Worm (Caenorhabditis elegans) whole organism, L4 larva: ENCODE results near the gene ubh-3.

Experiments
- D1046.2 ChIP-seq: fragments of 200-800 bp; sonication (Bioruptor generic); IDR thresholded peaks from 2 replicates; pipeline ENCODE4 v1.3.6; 2022; ENCODE audit warnings: missing genetic modification characterization, missing compliant biosample characterization
- F26F4.8 ChIP-seq: fragments of 200-800 bp; sonication (Bioruptor generic); conservative IDR thresholded peaks from 2 replicates; pipeline ENCODE4 v1.3.6; 2022; ENCODE audit warnings: missing genetic modification characterization, missing compliant biosample characterization
- F44E2.7 ChIP-seq: fragments of 200-800 bp; sonication (Bioruptor generic); IDR thresholded peaks from 2 replicates; pipeline ENCODE4 v2.1.2; 2022; ENCODE audit warnings: missing genetic modification characterization, missing compliant biosample characterization
- T26A8.4 ChIP-seq: fragments of 200-800 bp; sonication (Bioruptor generic); IDR thresholded peaks from 2 replicates; pipeline ENCODE4 v1.3.6; 2022; ENCODE audit warnings: missing genetic modification characterization, missing compliant biosample characterization
- Y48G9A.11 ChIP-seq: fragments of 200-800 bp; sonication (Bioruptor generic); IDR thresholded peaks from 2 replicates; pipeline ENCODE4 v1.3.6; 2022; ENCODE audit warnings: missing genetic modification reagents, missing genetic modification characterization, missing compliant biosample characterization
- ZK337.2 ChIP-seq: fragments of 200-800 bp; sonication (Bioruptor generic); IDR thresholded peaks from 2 replicates; pipeline ENCODE4 v1.3.6; 2022; ENCODE audit warnings: missing genetic modification reagents, missing genetic modification characterization, missing compliant biosample characterization
- arid-1 ChIP-seq: fragments of 200-800 bp; sonication (Bioruptor generic); conservative IDR thresholded peaks from 2 replicates; pipeline ENCODE4 v1.3.6; 2022; ENCODE audit warnings: missing genetic modification reagents, missing genetic modification characterization, missing compliant biosample characterization
- attf-4 ChIP-seq: sonication (generic microtip); optimal IDR thresholded peaks from 3 replicates; lab custom pipeline; 2017; ENCODE audit warnings: missing biosample characterization, missing genetic modification characterization
- ceh-28 ChIP-seq: fragments of 150-350 bp; optimal IDR thresholded peaks from 2 replicates; lab custom pipeline; 2014; ENCODE audit warnings: missing biosample characterization, missing genetic modification reagents, missing genetic modification characterization
- ceh-32 ChIP-seq: sonication (generic microtip); optimal IDR thresholded peaks from 2 replicates; lab custom pipeline; 2016; ENCODE audit warnings: mild to moderate bottlenecking, missing genetic modification characterization, missing compliant biosample characterization; ENCODE audit not compliant: poor library complexity
- ceh-44 ChIP-seq: fragments of 200-800 bp; sonication (Bioruptor generic); IDR thresholded peaks from 2 replicates; pipeline ENCODE4 v1.3.6; 2022; ENCODE audit warnings: missing genetic modification reagents, missing genetic modification characterization, missing compliant biosample characterization
- ctbp-1 ChIP-seq: fragments of 200-800 bp; sonication (Bioruptor generic); IDR thresholded peaks from 2 replicates; pipeline ENCODE4 v1.3.6; 2022; ENCODE audit warnings: missing genetic modification reagents, missing genetic modification characterization, missing compliant biosample characterization
- daf-16 ChIP-seq, 3 experiments: sonication (generic microtip); optimal IDR thresholded peaks; 2 replicates each; lab custom pipeline; 2016 to 2017; ENCODE audit warnings: missing genetic modification characterization in 3 of 3, missing genetic modification reagents in 3 of 3, mild to moderate bottlenecking in 2 of 3, missing compliant biosample characterization in 2 of 3, missing biosample characterization in 1 of 3, moderate library complexity in 1 of 3
- daf-19 ChIP-seq: fragments of 200-800 bp; sonication (Bioruptor generic); conservative IDR thresholded peaks from 2 replicates; pipeline ENCODE4 v1.3.6; 2022; ENCODE audit warnings: missing genetic modification characterization, missing compliant biosample characterization
- dmd-6 ChIP-seq: fragments of 200-800 bp; sonication (Bioruptor generic); IDR thresholded peaks from 2 replicates; pipeline ENCODE4 v1.3.6; 2022; ENCODE audit warnings: missing genetic modification reagents, missing genetic modification characterization, missing compliant biosample characterization
- dmd-8 ChIP-seq: fragments of 200-800 bp; sonication (Bioruptor generic); IDR thresholded peaks from 2 replicates; pipeline ENCODE4 v1.3.6; 2022; ENCODE audit warnings: missing genetic modification characterization, missing compliant biosample characterization
- dmd-9 ChIP-seq: fragments of 200-800 bp; sonication (Bioruptor generic); IDR thresholded peaks from 2 replicates; pipeline ENCODE4 v1.3.6; 2022; ENCODE audit warnings: missing genetic modification reagents, missing genetic modification characterization, missing compliant biosample characterization
- duxl-1 ChIP-seq: sonication (generic microtip); optimal IDR thresholded peaks from 2 replicates; lab custom pipeline; 2016; ENCODE audit warnings: mild to moderate bottlenecking, missing genetic modification characterization, moderate library complexity, missing compliant biosample characterization; ENCODE audit not compliant: poor library complexity
- dve-1 ChIP-seq: sonication (generic microtip); optimal IDR thresholded peaks from 2 replicates; lab custom pipeline; 2017; ENCODE audit warnings: antibody characterized with exemption, mild to moderate bottlenecking, missing genetic modification characterization, missing compliant biosample characterization; ENCODE audit not compliant: insufficient read depth
- hlh-30 ChIP-seq: sonication (generic microtip); optimal IDR thresholded peaks from 2 replicates; lab custom pipeline; 2017; ENCODE audit warnings: antibody characterized with exemption, mild to moderate bottlenecking, missing genetic modification characterization, missing compliant biosample characterization; ENCODE audit not compliant: insufficient read depth
- hmg-1.1 ChIP-seq: fragments of 200-800 bp; sonication (Bioruptor generic); IDR thresholded peaks from 2 replicates; pipeline ENCODE4 v1.3.6; 2022; ENCODE audit warnings: missing genetic modification reagents, missing genetic modification characterization, missing compliant biosample characterization
- lim-7 ChIP-seq: fragments of 200-800 bp; sonication (Bioruptor generic); IDR thresholded peaks from 2 replicates; pipeline ENCODE4 v1.3.6; 2022; ENCODE audit warnings: missing genetic modification characterization, missing compliant biosample characterization
- lin-1 ChIP-seq: fragments of 200-800 bp; sonication (Bioruptor generic); IDR thresholded peaks from 2 replicates; pipeline ENCODE4 v1.3.6; 2022; ENCODE audit warnings: missing genetic modification reagents, missing genetic modification characterization, missing compliant biosample characterization
- lin-13 ChIP-seq: fragments of 150-350 bp; optimal IDR thresholded peaks from 2 replicates; lab custom pipeline; 2014; ENCODE audit warnings: missing biosample characterization, missing genetic modification reagents, missing genetic modification characterization
- lin-15B ChIP-seq: fragments of 150-350 bp; sonication (generic microtip); optimal IDR thresholded peaks from 3 replicates; lab custom pipeline; 2014; ENCODE audit warnings: missing biosample characterization, missing genetic modification characterization
- madf-5 ChIP-seq, 2 experiments: fragments of 200-800 bp; sonication (Bioruptor generic); IDR thresholded peaks; 2 replicates each; pipeline ENCODE4 v1.3.6; 2022; ENCODE audit warnings: missing compliant biosample characterization in 2 of 2, missing genetic modification characterization in 2 of 2
- madf-9 ChIP-seq: fragments of 200-800 bp; sonication (Bioruptor generic); conservative IDR thresholded peaks from 2 replicates; pipeline ENCODE4 v1.3.6; 2022; ENCODE audit warnings: missing genetic modification reagents, missing genetic modification characterization, missing compliant biosample characterization
- mdt-29 ChIP-seq: fragments of 200-800 bp; sonication (Bioruptor generic); IDR thresholded peaks from 2 replicates; pipeline ENCODE4 v1.3.6; 2022; ENCODE audit warnings: missing genetic modification reagents, missing genetic modification characterization, missing compliant biosample characterization
- nhr-111 ChIP-seq: fragments of 200-800 bp; sonication (Bioruptor generic); optimal IDR thresholded peaks from 2 replicates; lab custom pipeline; 2018; ENCODE audit warnings: mild to moderate bottlenecking, missing genetic modification characterization, missing compliant biosample characterization
- nhr-28 ChIP-seq: fragments of 150-350 bp; optimal IDR thresholded peaks from 2 replicates; lab custom pipeline; 2014; ENCODE audit warnings: missing biosample characterization, missing genetic modification characterization
- nhr-41 ChIP-seq: fragments of 200-800 bp; sonication (Bioruptor generic); IDR thresholded peaks from 2 replicates; pipeline ENCODE4 v1.3.6; 2022; ENCODE audit warnings: missing genetic modification reagents, missing genetic modification characterization, missing compliant biosample characterization
- nhr-77 ChIP-seq: fragments of 150-350 bp; optimal IDR thresholded peaks from 2 replicates; lab custom pipeline; 2014; ENCODE audit warnings: missing biosample characterization, missing genetic modification characterization
- pha-4 ChIP-seq, 2 experiments: fragments of 150-350 bp in 1 of 2; fragments of 200-800 bp in 1 of 2; sonication (Bioruptor generic) in 1 of 2; IDR thresholded peaks in 1 of 2; optimal IDR thresholded peaks in 1 of 2; 2 replicates each; pipeline versions ENCODE4 v1.3.6 to Lab custom; 2014 to 2022; ENCODE audit warnings: missing genetic modification characterization in 2 of 2, missing genetic modification reagents in 2 of 2, missing biosample characterization in 1 of 2, missing compliant biosample characterization in 1 of 2
- rbr-2 ChIP-seq: sonication (generic microtip); optimal IDR thresholded peaks from 2 replicates; lab custom pipeline; 2016; ENCODE audit warnings: missing genotype, missing genetic modification characterization, missing compliant biosample characterization
- saeg-2 ChIP-seq: fragments of 200-800 bp; sonication (Bioruptor generic); IDR thresholded peaks from 2 replicates; pipeline ENCODE4 v1.3.6; 2022; ENCODE audit warnings: missing genetic modification reagents, missing genetic modification characterization, missing compliant biosample characterization
- sdz-12 ChIP-seq: fragments of 200-800 bp; sonication (Bioruptor generic); optimal IDR thresholded peaks from 2 replicates; lab custom pipeline; 2018; ENCODE audit warnings: mild to moderate bottlenecking, missing genetic modification characterization, missing compliant biosample characterization
- skn-1 ChIP-seq: fragments of 150-350 bp; optimal IDR thresholded peaks from 2 replicates; lab custom pipeline; 2014; ENCODE audit warnings: missing biosample characterization, missing genetic modification characterization
- tra-1 ChIP-seq: fragments of 200-800 bp; sonication (Bioruptor generic); IDR thresholded peaks from 2 replicates; pipeline ENCODE4 v1.3.6; 2022; ENCODE audit warnings: missing genetic modification reagents, missing genetic modification characterization, missing compliant biosample characterization
- unc-130 ChIP-seq: sonication (generic microtip); optimal IDR thresholded peaks from 2 replicates; lab custom pipeline; 2016; ENCODE audit warnings: missing genetic modification reagents, missing genetic modification characterization, missing compliant biosample characterization
- vab-7 ChIP-seq: fragments of 200-800 bp; sonication (Bioruptor generic); IDR thresholded peaks from 2 replicates; pipeline ENCODE4 v1.3.6; 2022; ENCODE audit warnings: missing genetic modification reagents, missing genetic modification characterization, missing compliant biosample characterization
- zfp-3 ChIP-seq: fragments of 200-800 bp; sonication (Bioruptor generic); conservative IDR thresholded peaks from 2 replicates; pipeline ENCODE4 v1.3.6; 2022; ENCODE audit warnings: missing genetic modification reagents, missing genetic modification characterization, missing compliant biosample characterization

The ubh-3 gene

ce11 chrV:6551707-6552390 is 43.2 kb upstream of the ubh-3 start, which contains the start of gene twk-10:
TSS of gene twk-10 (plus strand) at chrV:6552340.
- 0 out of 4 replicates have a peak, but pooled peaks of 1 of the 2 experiments have one; percentile 59 for TF ChIP-seq madf-5 (GFP tag; IDR thresholded peaks at IDR 0.05; lab: Robert Waterston, UW)
- peak; percentile 78 for TF ChIP-seq vab-7 (GFP tag; lab: Robert Waterston, UW)
- no peak for TF ChIP-seq attf-4
- no peak for TF ChIP-seq ceh-32
- peak; percentile 70; the same call in 1 of the 2 replicates for TF ChIP-seq ZK337.2 (GFP tag; lab: Robert Waterston, UW)
- TF ChIP-seq ceh-44 (GFP tag; lab: Robert Waterston, UW) = peak; percentile 70; the same call in 1 of the 2 replicates
- peak; percentile 64; the same call in 1 of the 2 replicates for TF ChIP-seq arid-1 (GFP tag; lab: Robert Waterston, UW)
- TF ChIP-seq unc-130 (GFP tag; lab: Kevin White, UChicago) = peak; percentile 21
- peak; percentile 83 for TF ChIP-seq tra-1 (GFP tag; lab: Robert Waterston, UW)
- TF ChIP-seq madf-9 (GFP tag; lab: Robert Waterston, UW) = peak; percentile 75; the same call in 1 of the 2 replicates
- TF ChIP-seq mdt-29 (GFP tag; lab: Robert Waterston, UW) = peak; percentile 64; the same call in 1 of the 2 replicates
- TF ChIP-seq daf-19 = 0 out of 2 replicates have a peak, but pooled peaks have one; percentile 63
- TF ChIP-seq F44E2.7 (GFP tag; lab: Robert Waterston, UW) = 0 out of 2 replicates have a peak, but pooled peaks have one; percentile 62
- TF ChIP-seq duxl-1 (tag; lab: Kevin White, UChicago) = peak; percentile 21
- peak; percentile 9 for TF ChIP-seq rbr-2 (tag; lab: Kevin White, UChicago)
- peak; percentile 26 for TF ChIP-seq nhr-28
- TF ChIP-seq dmd-6 = peak; percentile 60
- no peak for TF ChIP-seq zfp-3
- TF ChIP-seq sdz-12 (GFP tag; lab: Kevin White, UChicago) = no peak
- TF ChIP-seq lin-1 (GFP tag; lab: Robert Waterston, UW) = 0 out of 2 replicates have a peak, but pooled peaks have one; percentile 42
- TF ChIP-seq daf-16 (GFP tag; optimal IDR thresholded peaks at IDR 0.05; lab: Kevin White, UChicago) = peak in 1 of 2 experiments; percentile 62
- TF ChIP-seq daf-16 (tag; optimal IDR thresholded peaks at IDR 0.05; lab: Kevin White, UChicago) = peak; percentile 46
- peak; percentile 41; the same call in 1 of the 2 replicates for TF ChIP-seq hmg-1.1 (GFP tag; lab: Robert Waterston, UW)
- TF ChIP-seq lin-15B (tag; lab: Kevin White, UChicago) = no peak
- TF ChIP-seq lim-7 (GFP tag; lab: Robert Waterston, UW) = peak; percentile 86
- TF ChIP-seq dve-1 = peak; percentile 63
- TF ChIP-seq F26F4.8 (GFP tag; lab: Robert Waterston, UW) = peak; percentile 73; the same call in 1 of the 2 replicates
- TF ChIP-seq hlh-30 = peak; percentile 15
- no peak for TF ChIP-seq ceh-28 (tag; lab: Kevin White, UChicago)
- 0 out of 2 replicates have a peak, but pooled peaks have one; percentile 27 for TF ChIP-seq ctbp-1
- TF ChIP-seq Y48G9A.11 (GFP tag; lab: Robert Waterston, UW) = peak; percentile 69; the same call in 1 of the 2 replicates
- TF ChIP-seq dmd-9 = 0 out of 2 replicates have a peak, but pooled peaks have one; percentile 70
- TF ChIP-seq lin-13 (GFP tag; lab: Kevin White, UChicago) = no peak
- TF ChIP-seq nhr-41 = 0 out of 2 replicates have a peak, but pooled peaks have one; percentile 34
- TF ChIP-seq saeg-2 = no peak
- TF ChIP-seq nhr-111 = peak; percentile 21
- TF ChIP-seq nhr-77 = peak; percentile 30
- TF ChIP-seq T26A8.4 = peak; percentile 52; the same call in 1 of the 2 replicates
- TF ChIP-seq skn-1 (tag; lab: Kevin White, UChicago) = no peak
- peak; percentile 76; the same call in 1 of the 2 replicates for TF ChIP-seq pha-4 (GFP tag; IDR thresholded peaks at IDR 0.05; lab: Robert Waterston, UW)
- TF ChIP-seq pha-4 (tag; optimal IDR thresholded peaks at IDR 0.05; lab: Kevin White, UChicago) = no peak
- peak; percentile 76; the same call in 1 of the 2 replicates for TF ChIP-seq dmd-8
- TF ChIP-seq D1046.2 = 0 out of 2 replicates have a peak, but pooled peaks have one; percentile 49
- TF ChIP-seq, all 104 proteins: peak for 32
